Worm (Caenorhabditis elegans) whole organism, L3 larva: Measurements from ENCODE around the gene F58E2.4.

Source experiments
- R02D3.7 ChIP-seq: fragments of 150-350 bp; optimal IDR thresholded peaks from 2 replicates; lab custom pipeline; 2014; ENCODE audit warnings: missing biosample characterization, missing genetic modification characterization
- aly-2 ChIP-seq: fragments of 150-350 bp; optimal IDR thresholded peaks from 2 replicates; lab custom pipeline; 2014; ENCODE audit warnings: missing biosample characterization, missing genetic modification characterization
- ama-1 ChIP-seq: fragments of 150-350 bp; optimal IDR thresholded peaks from 2 replicates; lab custom pipeline; 2018
- ceh-16 ChIP-seq: sonication (generic microtip); optimal IDR thresholded peaks from 2 replicates; lab custom pipeline; 2017; ENCODE audit warnings: missing biosample characterization, missing genetic modification characterization
- ceh-28 ChIP-seq: fragments of 150-350 bp; optimal IDR thresholded peaks from 2 replicates; lab custom pipeline; 2014; ENCODE audit warnings: missing biosample characterization, missing genetic modification reagents, missing genetic modification characterization
- ceh-82 ChIP-seq: fragments of 150-350 bp; optimal IDR thresholded peaks from 2 replicates; lab custom pipeline; 2014; ENCODE audit warnings: missing biosample characterization, missing genetic modification characterization
- ceh-9 ChIP-seq: sonication (generic microtip); optimal IDR thresholded peaks from 2 replicates; lab custom pipeline; 2018; ENCODE audit warnings: missing biosample characterization, missing genetic modification characterization
- egl-27 ChIP-seq: sonication (generic microtip); optimal IDR thresholded peaks from 4 replicates; lab custom pipeline; 2017; ENCODE audit warnings: missing biosample characterization, missing genetic modification reagents, missing genetic modification characterization
- elt-1 ChIP-seq: fragments of 150-350 bp; optimal IDR thresholded peaks from 2 replicates; lab custom pipeline; 2014; ENCODE audit warnings: missing biosample characterization, missing genetic modification characterization
- eor-1 ChIP-seq, 2 experiments: fragments of 150-350 bp; optimal IDR thresholded peaks; 2 replicates each; lab custom pipeline; 2014 to 2018; ENCODE audit warnings: missing biosample characterization in 2 of 2, missing genetic modification characterization in 2 of 2
- fkh-2 ChIP-seq: fragments of 150-350 bp; optimal IDR thresholded peaks from 2 replicates; lab custom pipeline; 2014; ENCODE audit warnings: missing biosample characterization, missing genetic modification reagents, missing genetic modification characterization
- fos-1 ChIP-seq: fragments of 150-350 bp; optimal IDR thresholded peaks from 2 replicates; lab custom pipeline; 2014; ENCODE audit warnings: missing biosample characterization, missing genetic modification characterization
- jun-1 ChIP-seq: fragments of 150-350 bp; optimal IDR thresholded peaks from 2 replicates; lab custom pipeline; 2014; ENCODE audit warnings: missing biosample characterization, missing genetic modification reagents, missing genetic modification characterization
- lin-15B ChIP-seq: fragments of 150-350 bp; optimal IDR thresholded peaks from 2 replicates; lab custom pipeline; 2014; ENCODE audit warnings: missing biosample characterization, missing genetic modification characterization
- lin-39 ChIP-seq: fragments of 150-350 bp; optimal IDR thresholded peaks from 2 replicates; lab custom pipeline; 2018; ENCODE audit warnings: missing biosample characterization, missing genetic modification reagents, missing genetic modification characterization
- lsy-12 ChIP-seq: sonication (generic microtip); optimal IDR thresholded peaks from 2 replicates; lab custom pipeline; 2016; ENCODE audit warnings: mild to moderate bottlenecking, missing genetic modification characterization, missing compliant biosample characterization
- mdl-1 ChIP-seq: fragments of 150-350 bp; optimal IDR thresholded peaks from 2 replicates; lab custom pipeline; 2014; ENCODE audit warnings: missing biosample characterization, missing genetic modification characterization
- mml-1 ChIP-seq: fragments of 150-350 bp; sonication (generic microtip); optimal IDR thresholded peaks from 3 replicates; lab custom pipeline; 2014; ENCODE audit warnings: missing biosample characterization, missing genetic modification characterization
- nfya-1 ChIP-seq: sonication (generic microtip); optimal IDR thresholded peaks from 2 replicates; lab custom pipeline; 2017; ENCODE audit warnings: missing genetic modification characterization, mild to moderate bottlenecking, missing compliant biosample characterization, antibody characterized with exemption, moderate library complexity; ENCODE audit not compliant: insufficient read depth
- nhr-11 ChIP-seq: fragments of 150-350 bp; optimal IDR thresholded peaks from 2 replicates; lab custom pipeline; 2014; ENCODE audit warnings: missing biosample characterization, missing genetic modification characterization
- nhr-23 ChIP-seq: fragments of 150-350 bp; optimal IDR thresholded peaks from 2 replicates; lab custom pipeline; 2014; ENCODE audit warnings: missing biosample characterization, missing genetic modification reagents, missing genetic modification characterization
- nhr-25 ChIP-seq: sonication (generic microtip); optimal IDR thresholded peaks from 2 replicates; lab custom pipeline; 2017; ENCODE audit warnings: missing biosample characterization, missing genetic modification characterization
- nhr-28 ChIP-seq: fragments of 150-350 bp; optimal IDR thresholded peaks from 2 replicates; lab custom pipeline; 2014; ENCODE audit warnings: missing biosample characterization, missing genetic modification characterization
- nhr-43 ChIP-seq: sonication (generic microtip); optimal IDR thresholded peaks from 2 replicates; lab custom pipeline; 2016; ENCODE audit warnings: mild to moderate bottlenecking, missing genetic modification characterization, missing compliant biosample characterization; ENCODE audit not compliant: poor library complexity, severe bottlenecking
- nhr-67 ChIP-seq: fragments of 150-350 bp; optimal IDR thresholded peaks from 2 replicates; lab custom pipeline; 2014; ENCODE audit warnings: missing biosample characterization, missing genetic modification characterization
- nhr-76 ChIP-seq: fragments of 150-350 bp; sonication (generic microtip); optimal IDR thresholded peaks from 5 replicates; lab custom pipeline; 2014; ENCODE audit warnings: missing biosample characterization, missing genetic modification characterization
- nhr-77 ChIP-seq: fragments of 150-350 bp; optimal IDR thresholded peaks from 2 replicates; lab custom pipeline; 2014; ENCODE audit warnings: missing biosample characterization, missing genetic modification characterization
- pha-4 ChIP-seq: fragments of 150-350 bp; optimal IDR thresholded peaks from 2 replicates; lab custom pipeline; 2014; ENCODE audit warnings: missing biosample characterization, missing genetic modification reagents, missing genetic modification characterization
- pqm-1 ChIP-seq: fragments of 150-350 bp; optimal IDR thresholded peaks from 2 replicates; lab custom pipeline; 2017; ENCODE audit warnings: missing biosample characterization, missing genetic modification characterization, inconsistent platforms
- sea-2 ChIP-seq: fragments of 150-350 bp; sonication (generic microtip); optimal IDR thresholded peaks from 4 replicates; lab custom pipeline; 2014; ENCODE audit warnings: missing biosample characterization, missing genetic modification reagents, missing genetic modification characterization
- skn-1 ChIP-seq: fragments of 150-350 bp; optimal IDR thresholded peaks from 2 replicates; lab custom pipeline; 2014; ENCODE audit warnings: missing biosample characterization, missing genetic modification characterization
- snpc-4 ChIP-seq: fragments of 150-350 bp; optimal IDR thresholded peaks from 2 replicates; lab custom pipeline; 2014; ENCODE audit warnings: missing biosample characterization, missing genetic modification characterization
- tbx-2 ChIP-seq: sonication (generic microtip); optimal IDR thresholded peaks from 2 replicates; lab custom pipeline; 2016; ENCODE audit warnings: mild to moderate bottlenecking, missing genetic modification characterization, missing compliant biosample characterization
- unc-39 ChIP-seq: sonication (generic microtip); optimal IDR thresholded peaks from 4 replicates; lab custom pipeline; 2017; ENCODE audit warnings: missing biosample characterization, missing genetic modification characterization
- unc-62 ChIP-seq: fragments of 150-350 bp; sonication (generic microtip); optimal IDR thresholded peaks from 4 replicates; lab custom pipeline; 2014; ENCODE audit warnings: missing biosample characterization, missing genetic modification reagents, missing genetic modification characterization
- zag-1 ChIP-seq: fragments of 150-350 bp; optimal IDR thresholded peaks from 2 replicates; lab custom pipeline; 2014; ENCODE audit warnings: missing biosample characterization, missing genetic modification characterization
- ztf-11 ChIP-seq: fragments of 150-350 bp; optimal IDR thresholded peaks from 2 replicates; lab custom pipeline; 2014; ENCODE audit warnings: missing biosample characterization, missing genetic modification characterization
- ztf-4 ChIP-seq: fragments of 150-350 bp; optimal IDR thresholded peaks from 2 replicates; lab custom pipeline; 2014; ENCODE audit warnings: missing biosample characterization, missing genetic modification characterization

Gene F58E2.4

ce11 chrIV:3439354-3439753 is 23.8 kb upstream of the F58E2.4 start, which contains the start of gene grd-3:
Gene grd-3 (plus strand): TSS chrIV:3439655.
- TF ChIP-seq nhr-76 (tag; lab: Kevin White, UChicago) (no peak), nhr-25 (peak; percentile 78), ceh-16 (tag; lab: Kevin White, UChicago) (no peak), ama-1 (lab: Kevin White, UChicago) (no peak), snpc-4 (tag; lab: Kevin White, UChicago) (no peak), aly-2 (tag; lab: Kevin White, UChicago) (no peak), nhr-28 (tag; lab: Kevin White, UChicago) (no peak), nhr-43 (no peak), unc-39 (tag; lab: Kevin White, UChicago) (no peak), fkh-2 (tag; lab: Kevin White, UChicago) (no peak), elt-1 (peak; percentile 88), pqm-1 (tag; lab: Kevin White, UChicago) (no peak), egl-27 (tag; lab: Kevin White, UChicago) (no peak), ztf-4 (tag; lab: Kevin White, UChicago) (no peak), ztf-11 (tag; lab: Kevin White, UChicago) (no peak), eor-1 (tag; optimal IDR thresholded peaks at IDR 0.05; lab: Kevin White, UChicago) (no peak), zag-1 (tag; lab: Kevin White, UChicago) (no peak), nhr-23 (tag; lab: Kevin White, UChicago) (peak; percentile 50), nhr-77 (tag; lab: Kevin White, UChicago) (no peak), mdl-1 (tag; lab: Kevin White, UChicago) (no peak), lin-39 (tag; lab: Kevin White, UChicago) (no peak), jun-1 (no peak), fos-1 (tag; lab: Kevin White, UChicago) (no peak), lsy-12 (tag; lab: Kevin White, UChicago) (no peak), unc-62 (GFP tag; lab: Kevin White, UChicago) (no peak), ceh-82 (tag; lab: Kevin White, UChicago) (no peak)

ce11 chrIV:3440848-3441247 is 22.3 kb upstream of the F58E2.4 start, which contains the start of gene grd-10:
Gene grd-10 (plus strand): TSS chrIV:3441055.
- TF ChIP-seq ceh-28 (tag; lab: Kevin White, UChicago) (no peak), pha-4 (tag; lab: Kevin White, UChicago) (no peak), eor-1 (tag; optimal IDR thresholded peaks at IDR 0.05; lab: Kevin White, UChicago) (no peak), skn-1 (no peak), nhr-23 (tag; lab: Kevin White, UChicago) (no peak), nhr-25 (peak; percentile 19), egl-27 (tag; lab: Kevin White, UChicago) (no peak), ceh-9 (no peak), R02D3.7 (tag; lab: Kevin White, UChicago) (no peak), aly-2 (tag; lab: Kevin White, UChicago) (no peak), unc-62 (GFP tag; lab: Kevin White, UChicago) (no peak), fkh-2 (tag; lab: Kevin White, UChicago) (no peak), elt-1 (peak; percentile 91), lsy-12 (tag; lab: Kevin White, UChicago) (no peak), fos-1 (tag; lab: Kevin White, UChicago) (no peak), nhr-43 (no peak)

- no peak for TF ChIP-seq lsy-12 (tag; lab: Kevin White, UChicago)
- TF ChIP-seq tbx-2 (tag; lab: Kevin White, UChicago) = no peak
- no peak for TF ChIP-seq lin-39 (tag; lab: Kevin White, UChicago)
- no peak for TF ChIP-seq mml-1
- TF ChIP-seq nhr-11 (tag; lab: Kevin White, UChicago) = no peak
- no peak for TF ChIP-seq egl-27 (tag; lab: Kevin White, UChicago)
- TF ChIP-seq snpc-4 (tag; lab: Kevin White, UChicago) = no peak
- no peak for TF ChIP-seq ama-1 (lab: Kevin White, UChicago)
- TF ChIP-seq eor-1 (tag; optimal IDR thresholded peaks at IDR 0.05; lab: Kevin White, UChicago) = no peak
- no peak for TF ChIP-seq lin-15B (tag; lab: Kevin White, UChicago)
- TF ChIP-seq ceh-28 (tag; lab: Kevin White, UChicago) = no peak
- TF ChIP-seq fkh-2 (tag; lab: Kevin White, UChicago) = no peak
- no peak for TF ChIP-seq skn-1
- TF ChIP-seq zag-1 (tag; lab: Kevin White, UChicago) = no peak
- no peak for TF ChIP-seq nhr-67 (tag; lab: Kevin White, UChicago)
- no peak for TF ChIP-seq unc-62 (GFP tag; lab: Kevin White, UChicago)
- TF ChIP-seq nhr-25 = no peak
- no peak for TF ChIP-seq nfya-1 (tag; lab: Kevin White, UChicago)
- no peak for TF ChIP-seq jun-1
- no peak for TF ChIP-seq sea-2 (GFP tag; lab: Kevin White, UChicago)
Observed at ce11 chrIV:3442513-3442912, 20.7 kb upstream of the F58E2.4 start.
